Worm (Caenorhabditis elegans) whole organism, midembryonic: Measurements from ENCODE around the gene rpc-11.

Experiments
- T22C8.4 ChIP-seq: fragments of 200-800 bp; sonication (Bioruptor generic); IDR thresholded peaks from 2 replicates; pipeline ENCODE4 v1.3.6; 2022; ENCODE audit warnings: missing genetic modification characterization, missing compliant biosample characterization
- cog-1 ChIP-seq: sonication (generic microtip); optimal IDR thresholded peaks from 2 replicates; lab custom pipeline; 2016; ENCODE audit warnings: missing genetic modification characterization, missing compliant biosample characterization
- flt-1 ChIP-seq: fragments of 200-800 bp; sonication (Bioruptor generic); IDR thresholded peaks from 2 replicates; pipeline ENCODE4 v1.3.6; 2022; ENCODE audit warnings: missing genetic modification characterization, missing compliant biosample characterization
- klf-2 ChIP-seq: fragments of 200-800 bp; sonication (Bioruptor generic); conservative IDR thresholded peaks from 2 replicates; pipeline ENCODE4 v1.3.6; 2022; ENCODE audit warnings: missing genetic modification reagents, missing genetic modification characterization, missing compliant biosample characterization
- med-1 ChIP-seq: sonication (generic microtip); optimal IDR thresholded peaks from 2 replicates; lab custom pipeline; 2017; ENCODE audit warnings: missing genetic modification characterization, mild to moderate bottlenecking, missing compliant biosample characterization, antibody characterized with exemption, missing genetic modification reagents; ENCODE audit not compliant: insufficient read depth
- ref-1 ChIP-seq: fragments of 200-800 bp; sonication (Bioruptor generic); conservative IDR thresholded peaks from 2 replicates; pipeline ENCODE4 v1.3.6; 2022; ENCODE audit warnings: missing genetic modification reagents, missing genetic modification characterization, missing compliant biosample characterization
- tab-1 ChIP-seq: fragments of 200-800 bp; sonication (Bioruptor generic); IDR thresholded peaks from 2 replicates; pipeline ENCODE4 v1.3.6; 2022; ENCODE audit warnings: missing genetic modification characterization, missing compliant biosample characterization
- ztf-23 ChIP-seq: fragments of 200-800 bp; sonication (Bioruptor generic); IDR thresholded peaks from 2 replicates; pipeline ENCODE4 v1.3.6; 2022; ENCODE audit warnings: missing genetic modification reagents, missing genetic modification characterization, missing compliant biosample characterization
- ztf-29 ChIP-seq: fragments of 200-800 bp; sonication (Bioruptor generic); IDR thresholded peaks from 2 replicates; pipeline ENCODE4 v1.3.6; 2022; ENCODE audit warnings: missing genetic modification reagents, missing genetic modification characterization, missing compliant biosample characterization

Gene rpc-11

ce11 chrIV:1437625-1438024 is 27.8 kb upstream of the rpc-11 start:
- TF ChIP-seq T22C8.4 (GFP tag; lab: Robert Waterston, UW) (peak; percentile 37; the same call in 1 of the 2 replicates), med-1 (GFP tag; lab: Kevin White, UChicago) (no peak)

- no peak for TF ChIP-seq klf-2
- no peak for TF ChIP-seq cog-1 (tag; lab: Kevin White, UChicago)
- peak; percentile 97 for TF ChIP-seq T22C8.4 (GFP tag; lab: Robert Waterston, UW)
These were observed 25.3 kb upstream of the rpc-11 start for ce11 chrIV:1435159-1435558.

ce11 chrIV:1434554-1435089 is 24.8 kb upstream of the rpc-11 start, which contains the start of gene clp-6:
TSS of gene clp-6 (minus strand) at chrIV:1435039.
- TF ChIP-seq T22C8.4 (GFP tag; lab: Robert Waterston, UW) (peak; percentile 68), cog-1 (tag; lab: Kevin White, UChicago) (no peak), med-1 (GFP tag; lab: Kevin White, UChicago) (no peak), ztf-23 (no peak), ztf-29 (GFP tag; lab: Robert Waterston, UW) (no peak)

- TF ChIP-seq med-1 (GFP tag; lab: Kevin White, UChicago) = no peak
- 0 out of 2 replicates have a peak, but pooled peaks have one; percentile 48 for TF ChIP-seq T22C8.4 (GFP tag; lab: Robert Waterston, UW)
- no peak for TF ChIP-seq cog-1 (tag; lab: Kevin White, UChicago)
These were observed 24.1 kb upstream of the rpc-11 start for ce11 chrIV:1433978-1434377.

ce11 chrIV:1430261-1430660 is 20.4 kb upstream of the rpc-11 start, which contains the start of gene Y77E11A.23:
TSS of gene Y77E11A.23 (minus strand) at chrIV:1430367.
- TF ChIP-seq flt-1 = no peak
- no peak for TF ChIP-seq tab-1 (GFP tag; lab: Robert Waterston, UW)
- no peak for TF ChIP-seq ztf-23

- TF ChIP-seq ztf-23 (no peak), flt-1 (no peak), T22C8.4 (GFP tag; lab: Robert Waterston, UW) (no peak), med-1 (GFP tag; lab: Kevin White, UChicago) (no peak), tab-1 (GFP tag; lab: Robert Waterston, UW) (no peak), ztf-29 (GFP tag; lab: Robert Waterston, UW) (no peak), ref-1 (no peak), klf-2 (no peak), cog-1 (tag; lab: Kevin White, UChicago) (no peak)
These were observed 17.4 kb upstream of the rpc-11 start, which contains the start of gene clec-171 for ce11 chrIV:1427283-1427682. TSS of gene clec-171 (minus strand) at chrIV:1427383.

ce11 chrIV:1424962-1425361 is 15.1 kb upstream of the rpc-11 start, which contains the start of gene Y77E11A.8:
TSS of gene Y77E11A.8 (minus strand) at chrIV:1425062.
- TF ChIP-seq klf-2 = no peak
- TF ChIP-seq med-1 (GFP tag; lab: Kevin White, UChicago) = no peak
- no peak for TF ChIP-seq ztf-23
- no peak for TF ChIP-seq T22C8.4 (GFP tag; lab: Robert Waterston, UW)
- TF ChIP-seq cog-1 (tag; lab: Kevin White, UChicago) = no peak
- TF ChIP-seq ztf-29 (GFP tag; lab: Robert Waterston, UW) = no peak
- no peak for TF ChIP-seq flt-1
- no peak for TF ChIP-seq tab-1 (GFP tag; lab: Robert Waterston, UW)
- TF ChIP-seq ref-1 = no peak

- TF ChIP-seq T22C8.4 (GFP tag; lab: Robert Waterston, UW) (no peak), cog-1 (tag; lab: Kevin White, UChicago) (no peak), ztf-29 (GFP tag; lab: Robert Waterston, UW) (no peak), ztf-23 (no peak)
These were observed 10.8 kb upstream of the rpc-11 start, which contains the start of gene jtr-1 for ce11 chrIV:1420603-1421002. TSS of gene jtr-1 (plus strand) at chrIV:1420929.

ce11 chrIV:1419795-1420509 is 10.1 kb upstream of the rpc-11 start, which contains the start of gene Y77E11A.7:
TSS of gene Y77E11A.7 (minus strand) at chrIV:1419849.
- no peak for TF ChIP-seq tab-1 (GFP tag; lab: Robert Waterston, UW)
- TF ChIP-seq ztf-29 (GFP tag; lab: Robert Waterston, UW) = peak; percentile 51; the same call in 1 of the 2 replicates
- no peak for TF ChIP-seq ref-1
- peak; percentile 61 for TF ChIP-seq T22C8.4 (GFP tag; lab: Robert Waterston, UW)
- no peak for TF ChIP-seq med-1 (GFP tag; lab: Kevin White, UChicago)
- TF ChIP-seq klf-2 = no peak
- peak; percentile 77 for TF ChIP-seq flt-1
- peak; percentile 73 for TF ChIP-seq cog-1 (tag; lab: Kevin White, UChicago)
- peak; percentile 73; the same call in 1 of the 2 replicates for TF ChIP-seq ztf-23

- TF ChIP-seq med-1 (GFP tag; lab: Kevin White, UChicago) = no peak
- no peak for TF ChIP-seq klf-2
- no peak for TF ChIP-seq flt-1
- TF ChIP-seq ztf-23 = no peak
- no peak for TF ChIP-seq tab-1 (GFP tag; lab: Robert Waterston, UW)
- TF ChIP-seq T22C8.4 (GFP tag; lab: Robert Waterston, UW) = no peak; the same call in 1 of the 2 replicates
- TF ChIP-seq ztf-29 (GFP tag; lab: Robert Waterston, UW) = no peak
- no peak for TF ChIP-seq ref-1
- TF ChIP-seq cog-1 (tag; lab: Kevin White, UChicago) = no peak
These were observed 1.1 kb downstream of the rpc-11 start for ce11 chrIV:1408718-1409117.
